Worm (Caenorhabditis elegans) whole organism, young adult: ENCODE data around the gene srw-19.

Source experiments
- B0019.2 ChIP-seq: fragments of 200-800 bp; sonication (Bioruptor generic); conservative IDR thresholded peaks from 2 replicates; pipeline ENCODE4 v1.3.6; 2022; ENCODE audit warnings: missing genetic modification reagents, missing genetic modification characterization, missing compliant biosample characterization
- B0035.1 ChIP-seq: sonication (generic microtip); optimal IDR thresholded peaks from 2 replicates; lab custom pipeline; 2016; ENCODE audit warnings: missing genetic modification characterization, mild to moderate bottlenecking, missing compliant biosample characterization, missing genotype, missing genetic modification reagents
- F10E7.11 ChIP-seq: sonication (generic microtip); optimal IDR thresholded peaks from 2 replicates; lab custom pipeline; 2017; ENCODE audit warnings: mild to moderate bottlenecking, missing genetic modification characterization, moderate library complexity, missing compliant biosample characterization
- F23B12.7 ChIP-seq: sonication (generic microtip); optimal IDR thresholded peaks from 2 replicates; lab custom pipeline; 2017; ENCODE audit warnings: missing genetic modification characterization, mild to moderate bottlenecking, missing compliant biosample characterization, antibody characterized with exemption, moderate library complexity; ENCODE audit not compliant: insufficient read depth
- F57A8.1 ChIP-seq: fragments of 200-800 bp; sonication (Bioruptor generic); optimal IDR thresholded peaks from 2 replicates; lab custom pipeline; 2018; ENCODE audit warnings: mild to moderate bottlenecking, missing genetic modification characterization, moderate library complexity, missing compliant biosample characterization
- K12H6.12 ChIP-seq: fragments of 200-800 bp; sonication (Bioruptor generic); optimal IDR thresholded peaks from 2 replicates; lab custom pipeline; 2018; ENCODE audit warnings: mild to moderate bottlenecking, missing genetic modification characterization, missing compliant biosample characterization
- T26A5.8 ChIP-seq: sonication (generic microtip); optimal IDR thresholded peaks from 2 replicates; lab custom pipeline; 2016; ENCODE audit warnings: missing genetic modification characterization, missing compliant biosample characterization
- Y53G8AR.9 ChIP-seq: fragments of 200-800 bp; sonication (Bioruptor generic); conservative IDR thresholded peaks from 2 replicates; pipeline ENCODE4 v1.3.6; 2022; ENCODE audit warnings: missing genetic modification reagents, missing genetic modification characterization, missing compliant biosample characterization
- Y79H2A.3 ChIP-seq: fragments of 200-800 bp; sonication (Bioruptor generic); conservative IDR thresholded peaks from 2 replicates; pipeline ENCODE4 v1.3.6; 2022; ENCODE audit warnings: missing genetic modification reagents, missing genetic modification characterization, missing compliant biosample characterization
- akir-1 ChIP-seq: fragments of 200-800 bp; sonication (Bioruptor generic); optimal IDR thresholded peaks from 2 replicates; lab custom pipeline; 2018; ENCODE audit warnings: mild to moderate bottlenecking, missing genetic modification characterization, moderate library complexity, missing compliant biosample characterization
- atf-7 ChIP-seq: sonication (generic microtip); optimal IDR thresholded peaks from 2 replicates; lab custom pipeline; 2017; ENCODE audit warnings: mild to moderate bottlenecking, missing genetic modification characterization, missing compliant biosample characterization
- attf-3 ChIP-seq: fragments of 200-800 bp; sonication (Bioruptor generic); conservative IDR thresholded peaks from 2 replicates; pipeline ENCODE4 v1.3.6; 2022; ENCODE audit warnings: missing genetic modification reagents, missing genetic modification characterization, missing compliant biosample characterization
- attf-6 ChIP-seq: fragments of 200-800 bp; sonication (Bioruptor generic); IDR thresholded peaks from 2 replicates; pipeline ENCODE4 v1.3.6; 2022; ENCODE audit warnings: missing genetic modification reagents, missing genetic modification characterization, missing compliant biosample characterization
- bed-1 ChIP-seq: fragments of 200-800 bp; sonication (Bioruptor generic); IDR thresholded peaks from 2 replicates; pipeline ENCODE4 v1.3.6; 2022; ENCODE audit warnings: missing genetic modification reagents, missing genetic modification characterization, missing compliant biosample characterization
- ccch-3 ChIP-seq: fragments of 200-800 bp; sonication (Bioruptor generic); optimal IDR thresholded peaks from 2 replicates; lab custom pipeline; 2018; ENCODE audit warnings: mild to moderate bottlenecking, missing genetic modification characterization, missing compliant biosample characterization
- cebp-2 ChIP-seq: fragments of 200-800 bp; sonication (Bioruptor generic); IDR thresholded peaks from 2 replicates; pipeline ENCODE4 v1.3.6; 2022; ENCODE audit warnings: missing genetic modification characterization, missing compliant biosample characterization
- ceh-27 ChIP-seq: fragments of 200-800 bp; sonication (Bioruptor generic); optimal IDR thresholded peaks from 2 replicates; lab custom pipeline; 2018; ENCODE audit warnings: mild to moderate bottlenecking, missing genetic modification characterization, moderate library complexity, missing compliant biosample characterization
- dox-1 ChIP-seq: fragments of 200-800 bp; sonication (Bioruptor generic); IDR thresholded peaks from 2 replicates; pipeline ENCODE4 v1.3.6; 2022; ENCODE audit warnings: missing genetic modification reagents, missing genetic modification characterization, missing compliant biosample characterization
- dpff-1 ChIP-seq: sonication (generic microtip); optimal IDR thresholded peaks from 2 replicates; lab custom pipeline; 2017; ENCODE audit warnings: mild to moderate bottlenecking, missing genetic modification characterization, missing compliant biosample characterization
- egl-44 ChIP-seq: fragments of 200-800 bp; sonication (Bioruptor generic); IDR thresholded peaks from 2 replicates; pipeline ENCODE4 v1.3.6; 2022; ENCODE audit warnings: missing genetic modification reagents, missing genetic modification characterization, missing compliant biosample characterization
- egrh-3 ChIP-seq: fragments of 200-800 bp; sonication (Bioruptor generic); IDR thresholded peaks from 2 replicates; pipeline ENCODE4 v1.3.6; 2022; ENCODE audit warnings: missing genetic modification reagents, missing genetic modification characterization, missing compliant biosample characterization
- gei-17 ChIP-seq: fragments of 200-800 bp; sonication (Bioruptor generic); optimal IDR thresholded peaks from 2 replicates; lab custom pipeline; 2018; ENCODE audit warnings: mild to moderate bottlenecking, missing genetic modification characterization, missing compliant biosample characterization
- hlh-12 ChIP-seq: sonication (generic microtip); optimal IDR thresholded peaks from 2 replicates; lab custom pipeline; 2016; ENCODE audit warnings: missing genetic modification characterization, missing compliant biosample characterization
- hlh-26 ChIP-seq: fragments of 200-800 bp; sonication (Bioruptor generic); conservative IDR thresholded peaks from 2 replicates; pipeline ENCODE4 v1.3.6; 2022; ENCODE audit warnings: missing genetic modification reagents, missing genetic modification characterization, missing compliant biosample characterization
- lin-26 ChIP-seq: fragments of 200-800 bp; sonication (Bioruptor generic); IDR thresholded peaks from 2 replicates; pipeline ENCODE4 v1.3.6; 2022; ENCODE audit warnings: missing genetic modification reagents, missing genetic modification characterization, missing compliant biosample characterization
- lin-40 ChIP-seq: sonication (generic microtip); optimal IDR thresholded peaks from 2 replicates; lab custom pipeline; 2016; ENCODE audit warnings: missing genetic modification characterization, mild to moderate bottlenecking, missing compliant biosample characterization, missing genotype, missing genetic modification reagents
- lsl-1 ChIP-seq: fragments of 200-800 bp; sonication (Bioruptor generic); optimal IDR thresholded peaks from 2 replicates; lab custom pipeline; 2018; ENCODE audit warnings: mild to moderate bottlenecking, missing genetic modification characterization, moderate library complexity, missing compliant biosample characterization
- madf-10 ChIP-seq: sonication (generic microtip); optimal IDR thresholded peaks from 2 replicates; lab custom pipeline; 2016; ENCODE audit warnings: mild to moderate bottlenecking, missing genetic modification characterization, missing compliant biosample characterization
- madf-3 ChIP-seq: fragments of 200-800 bp; sonication (Bioruptor generic); IDR thresholded peaks from 2 replicates; pipeline ENCODE4 v1.3.6; 2022; ENCODE audit warnings: missing genetic modification reagents, missing genetic modification characterization, missing compliant biosample characterization
- mxl-1 ChIP-seq: sonication (generic microtip); optimal IDR thresholded peaks from 2 replicates; lab custom pipeline; 2016; ENCODE audit warnings: missing genetic modification characterization, missing compliant biosample characterization
- nfyb-1 ChIP-seq: fragments of 200-800 bp; sonication (Bioruptor generic); IDR thresholded peaks from 2 replicates; pipeline ENCODE4 v1.3.6; 2022; ENCODE audit warnings: missing genetic modification reagents, missing genetic modification characterization, missing compliant biosample characterization
- nhr-120 ChIP-seq: fragments of 200-800 bp; sonication (Bioruptor generic); IDR thresholded peaks from 2 replicates; pipeline ENCODE4 v1.3.6; 2022; ENCODE audit warnings: missing genetic modification characterization, missing compliant biosample characterization
- nhr-80 ChIP-seq: sonication (generic microtip); optimal IDR thresholded peaks from 2 replicates; lab custom pipeline; 2016; ENCODE audit warnings: missing genetic modification characterization, missing compliant biosample characterization
- rcor-1 ChIP-seq: fragments of 200-800 bp; sonication (Bioruptor generic); IDR thresholded peaks from 2 replicates; pipeline ENCODE4 v1.3.6; 2022; ENCODE audit warnings: missing genetic modification reagents, missing genetic modification characterization, missing compliant biosample characterization
- rec-8 ChIP-seq, 2 experiments: sonication (generic microtip); optimal IDR thresholded peaks; 2 replicates each; lab custom pipeline; 2016; ENCODE audit warnings: mild to moderate bottlenecking in 2 of 2, missing genetic modification characterization in 2 of 2, missing genetic modification reagents in 2 of 2, missing genotype in 2 of 2, missing biosample characterization in 1 of 2, missing compliant biosample characterization in 1 of 2, moderate library complexity in 1 of 2
- sea-2 ChIP-seq: fragments of 200-800 bp; sonication (Bioruptor generic); IDR thresholded peaks from 2 replicates; pipeline ENCODE4 v1.3.6; 2022; ENCODE audit warnings: missing genetic modification characterization, missing compliant biosample characterization
- snpc-1.1 ChIP-seq: sonication (generic microtip); optimal IDR thresholded peaks from 2 replicates; lab custom pipeline; 2017; ENCODE audit warnings: missing genetic modification characterization, mild to moderate bottlenecking, missing compliant biosample characterization, antibody characterized with exemption, moderate library complexity, missing genotype, missing genetic modification reagents; ENCODE audit not compliant: insufficient read depth
- snpc-1.3 ChIP-seq: sonication (generic microtip); optimal IDR thresholded peaks from 2 replicates; lab custom pipeline; 2017; ENCODE audit warnings: missing genetic modification characterization, mild to moderate bottlenecking, missing compliant biosample characterization, antibody characterized with exemption, moderate library complexity, missing genotype, missing genetic modification reagents; ENCODE audit not compliant: insufficient read depth
- snpc-4 ChIP-seq, 5 experiments: fragments of 150-350 bp in 1 of 5; sonication (generic microtip) in 4 of 5; optimal IDR thresholded peaks; 2 replicates each; lab custom pipeline; 2014 to 2018; ENCODE audit warnings: missing genetic modification characterization in 5 of 5, missing biosample characterization in 3 of 5, antibody characterized with exemption in 2 of 5, mild to moderate bottlenecking in 2 of 5, missing compliant biosample characterization in 2 of 5, missing genotype in 2 of 5, moderate library complexity in 2 of 5, missing genetic modification reagents in 1 of 5
- sptf-2 ChIP-seq: fragments of 200-800 bp; sonication (Bioruptor generic); optimal IDR thresholded peaks from 2 replicates; lab custom pipeline; 2018; ENCODE audit warnings: mild to moderate bottlenecking, missing genetic modification characterization, missing compliant biosample characterization
- tbp1 ChIP-seq: fragments of 200-800 bp; sonication (Bioruptor generic); optimal IDR thresholded peaks from 2 replicates; lab custom pipeline; 2018; ENCODE audit warnings: mild to moderate bottlenecking, missing genetic modification characterization, missing compliant biosample characterization
- tlf-1 ChIP-seq: fragments of 200-800 bp; sonication (Bioruptor generic); optimal IDR thresholded peaks from 2 replicates; lab custom pipeline; 2018; ENCODE audit warnings: mild to moderate bottlenecking, missing genetic modification characterization, missing compliant biosample characterization
- xnd-1 ChIP-seq: sonication (generic microtip); optimal IDR thresholded peaks from 2 replicates; lab custom pipeline; 2016; ENCODE audit warnings: missing genotype, missing genetic modification reagents, missing genetic modification characterization, missing compliant biosample characterization
- zfh-2 ChIP-seq: fragments of 200-800 bp; sonication (Bioruptor generic); conservative IDR thresholded peaks from 2 replicates; pipeline ENCODE4 v1.3.6; 2022; ENCODE audit warnings: missing genetic modification reagents, missing genetic modification characterization, missing compliant biosample characterization
- ztf-3 ChIP-seq: fragments of 200-800 bp; sonication (Bioruptor generic); optimal IDR thresholded peaks from 2 replicates; lab custom pipeline; 2018; ENCODE audit warnings: mild to moderate bottlenecking, missing genetic modification characterization, missing compliant biosample characterization

srw-19 gene

DNA sequence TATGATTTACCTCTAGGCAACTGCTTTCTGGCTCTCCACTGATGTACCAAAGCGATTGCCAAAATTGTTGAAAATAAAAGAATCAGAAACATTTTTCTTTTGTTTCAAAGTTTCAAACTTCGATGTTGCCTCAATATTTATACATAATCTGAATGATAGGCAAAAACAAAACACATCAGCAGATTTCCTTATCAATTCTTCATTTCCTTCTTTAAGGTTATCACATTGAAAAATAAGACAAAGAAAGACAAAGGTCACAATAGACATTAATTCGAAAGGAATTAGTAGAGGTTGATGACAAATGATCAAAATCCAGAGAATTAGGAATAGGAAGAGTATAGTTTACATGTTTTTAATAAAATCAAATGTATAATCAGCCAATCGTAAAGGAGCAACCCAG, 9.8 kb upstream of the srw-19 start, which contains the start of gene cyp-34A2:
TSS of gene cyp-34A2 (minus strand) at position 101 of the 400 bp plus-strand sequence.
- TF ChIP-seq hlh-26 (GFP tag; lab: Robert Waterston, UW) (no peak), dpff-1 (no peak), lin-40 (tag; lab: Kevin White, UChicago) (no peak), mxl-1 (tag; lab: Kevin White, UChicago) (no peak), atf-7 (no peak), zfh-2 (GFP tag; lab: Robert Waterston, UW) (no peak), lin-26 (GFP tag; lab: Robert Waterston, UW) (no peak), tlf-1 (GFP tag; lab: Kevin White, UChicago) (no peak)

ce11 chrV:15287856-15288255, 6.7 kb upstream of the srw-19 start, which contains the start of gene cyp-34A1:
Gene cyp-34A1 (minus strand): TSS chrV:15287956.
- TF ChIP-seq ccch-3 (GFP tag; lab: Kevin White, UChicago) (no peak), F23B12.7 (tag; lab: Kevin White, UChicago) (no peak), sptf-2 (GFP tag; lab: Kevin White, UChicago) (no peak), snpc-4 (GFP tag; optimal IDR thresholded peaks at IDR 0.05; lab: Kevin White, UChicago) (no peak), snpc-4 (tag; optimal IDR thresholded peaks at IDR 0.05; lab: Kevin White, UChicago) (no peak), F10E7.11 (tag; lab: Kevin White, UChicago) (no peak), nfyb-1 (GFP tag; lab: Robert Waterston, UW) (no peak), madf-10 (tag; lab: Kevin White, UChicago) (no peak), T26A5.8 (tag; lab: Kevin White, UChicago) (no peak), snpc-1.3 (tag; lab: Kevin White, UChicago) (no peak), Y53G8AR.9 (no peak), hlh-12 (tag; lab: Kevin White, UChicago) (no peak), bed-1 (no peak), attf-6 (no peak), cebp-2 (GFP tag; lab: Robert Waterston, UW) (no peak)

DNA sequence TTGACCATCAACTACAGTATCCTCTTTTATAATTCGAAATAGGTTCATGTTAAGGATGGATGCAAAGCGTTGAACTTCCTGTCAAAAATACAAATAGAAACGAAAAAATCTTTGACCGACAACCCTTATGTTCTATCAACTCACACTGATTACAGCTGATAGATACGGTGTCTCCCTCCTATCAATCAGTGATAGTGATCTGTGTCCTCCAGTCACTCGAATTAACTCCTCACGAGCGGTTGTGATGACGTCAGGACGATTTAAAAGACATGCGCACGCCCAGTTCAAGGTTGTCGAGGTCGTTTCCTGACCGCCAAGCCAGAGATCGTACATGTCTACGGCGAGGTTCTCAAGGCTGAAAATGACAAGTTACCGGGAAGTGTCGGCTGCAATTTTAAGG, 4.8 kb upstream of the srw-19 start:
- TF ChIP-seq snpc-1.1 (tag; lab: Kevin White, UChicago), result no peak
- no peak for TF ChIP-seq rcor-1 (GFP tag; lab: Robert Waterston, UW)
- TF ChIP-seq atf-7, result peak; percentile 89
- TF ChIP-seq madf-3 (GFP tag; lab: Robert Waterston, UW), result 0 out of 2 replicates have a peak, but pooled peaks have one; percentile 7
- TF ChIP-seq nhr-80 (tag; lab: Kevin White, UChicago), result peak; percentile 59
- TF ChIP-seq B0035.1 (tag; lab: Kevin White, UChicago), result no peak
- no peak for TF ChIP-seq dox-1
- TF ChIP-seq rec-8 (tag; optimal IDR thresholded peaks at IDR 0.05; lab: Kevin White, UChicago), result no peak
- TF ChIP-seq hlh-26 (GFP tag; lab: Robert Waterston, UW), result no peak
- TF ChIP-seq sea-2, result no peak
- no peak for TF ChIP-seq egl-44

DNA sequence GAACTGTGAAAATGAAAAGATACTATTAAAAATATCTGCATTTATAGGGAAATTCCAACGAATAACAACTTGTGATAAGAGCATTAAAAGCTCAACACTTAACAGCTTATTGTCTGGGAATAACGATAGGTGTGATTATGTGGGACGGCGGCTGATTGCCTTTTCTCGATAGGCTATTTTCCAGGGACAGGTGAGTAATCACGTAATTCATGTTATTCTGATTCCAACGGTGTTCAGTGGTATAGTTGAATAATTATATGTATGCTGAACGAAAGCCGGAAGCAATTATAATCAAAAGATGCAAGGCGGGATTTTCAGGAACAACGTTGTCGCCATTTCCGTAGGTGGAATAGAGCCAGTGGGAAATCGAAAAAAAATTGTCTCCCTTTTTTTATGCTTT, 4.3 kb downstream of the srw-19 start, which contains the start of gene srw-17:
TSS of gene srw-17 (minus strand) at position 101 of the 400 bp plus-strand sequence.
- no peak for TF ChIP-seq tbp1
- no peak for TF ChIP-seq xnd-1 (tag; lab: Kevin White, UChicago)
- TF ChIP-seq Y53G8AR.9, result no peak
- TF ChIP-seq ceh-27, result no peak
- TF ChIP-seq akir-1 (GFP tag; lab: Kevin White, UChicago), result no peak
- no peak for TF ChIP-seq nhr-120 (GFP tag; lab: Robert Waterston, UW)
- no peak for TF ChIP-seq lsl-1 (GFP tag; lab: Kevin White, UChicago)
- no peak for TF ChIP-seq ztf-3 (GFP tag; lab: Kevin White, UChicago)
- TF ChIP-seq B0019.2 (GFP tag; lab: Robert Waterston, UW), result no peak
- no peak for TF ChIP-seq attf-3 (GFP tag; lab: Robert Waterston, UW)
- TF ChIP-seq F57A8.1 (GFP tag; lab: Kevin White, UChicago), result no peak
- no peak for TF ChIP-seq K12H6.12
- TF ChIP-seq gei-17, result no peak
- no peak for TF ChIP-seq Y79H2A.3 (GFP tag; lab: Robert Waterston, UW)
- no peak for TF ChIP-seq egrh-3
